Fruit fly (Drosophila melanogaster): ENCODE measurements around the gene Spase22-23.
A peak's percentile ranks its signal among the peaks of the same experiment; 100 is the strongest.

Gene Spase22-23

dm6 chr3R:24276104-24277008, 46.5 kb upstream of the Spase22-23 start, which contains the start of gene Orct (continued):
- TF ChIP-seq Dad (GFP tag; optimal IDR thresholded peaks at IDR 0.05) (peak; percentile 59), bowl (GFP tag; IDR thresholded peaks at IDR 0.05) (0 out of 2 replicates have a peak, but pooled peaks have one; percentile 6), CG32767 (GFP tag; IDR thresholded peaks at IDR 0.05) (no peak)

dm6 chr3R:24275463-24275862, 45.6 kb upstream of the Spase22-23 start:
- TF ChIP-seq sd (tag; optimal IDR thresholded peaks at IDR 0.05) (peak; percentile 9), cwo (GFP tag; optimal IDR thresholded peaks at IDR 0.05) (peak; percentile 96), sug (tag; optimal IDR thresholded peaks at IDR 0.05) (peak; percentile 1), CG10959 (GFP tag; IDR thresholded peaks at IDR 0.05) (no peak), CG17186 (GFP tag; optimal IDR thresholded peaks at IDR 0.05) (no peak), Myb (GFP tag; optimal IDR thresholded peaks at IDR 0.05) (no peak), Pdp1 (GFP tag; optimal IDR thresholded peaks at IDR 0.05) (peak in 1 of 2 experiments; percentile 44), ttk (GFP tag; IDR thresholded peaks at IDR 0.05) (no peak), ERR (GFP tag; optimal IDR thresholded peaks at IDR 0.05) (no peak)

- TF ChIP-seq Ets65A (GFP tag) (peak; percentile 46), knrl (GFP tag; IDR thresholded peaks at IDR 0.05; ENCODE audit: partially characterized antibody) (no peak), Med (GFP tag) (peak; percentile 11)
These were observed 44.4 kb upstream of the Spase22-23 start for dm6 chr3R:24274212-24274611.

DNA sequence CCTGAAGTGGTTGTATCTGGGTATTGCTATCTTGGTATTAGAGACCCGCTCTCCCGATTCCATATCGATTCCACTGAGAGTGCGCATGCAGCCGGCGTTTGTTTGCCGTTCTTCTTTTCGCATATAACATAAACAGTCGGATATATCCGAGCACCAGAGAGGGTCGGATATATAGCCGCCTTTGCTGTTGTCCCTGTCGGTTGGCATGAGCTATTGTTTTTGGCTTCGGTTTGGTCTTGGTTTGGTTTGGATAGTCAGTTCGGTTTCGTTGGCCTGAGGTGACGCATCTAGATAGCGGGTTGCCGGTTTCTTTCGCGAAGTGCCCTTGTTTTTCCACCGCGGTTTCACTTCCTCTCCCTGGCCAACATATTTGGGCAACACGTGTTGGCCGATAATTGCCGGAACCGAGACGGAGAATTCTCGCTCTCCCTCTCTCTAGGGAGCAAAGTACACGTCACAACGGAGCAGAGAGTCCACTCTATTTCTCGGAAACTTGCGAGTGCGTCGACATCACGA, 43.0 kb upstream of the Spase22-23 start, which contains the start of gene Orct2:
Orct2 (plus strand) TSS at position 255 of the 516 bp plus-strand sequence.
- peak; percentile 69 for TF ChIP-seq BtbVII (GFP tag; optimal IDR thresholded peaks at IDR 0.05)
- TF ChIP-seq Rfx (GFP tag; IDR thresholded peaks at IDR 0.05): 0 out of 2 replicates have a peak, but pooled peaks have one; percentile 28
- peak; percentile 22; the same call in 2 of the 4 replicates for TF ChIP-seq Dll (GFP tag; IDR thresholded peaks at IDR 0.05; ENCODE audit: partially characterized antibody)
- TF ChIP-seq Hr51 (GFP tag; optimal IDR thresholded peaks at IDR 0.05): no peak
- no peak for TF ChIP-seq CG1792 (GFP tag; optimal IDR thresholded peaks at IDR 0.05)
- peak; percentile 66 for TF ChIP-seq sd (tag; optimal IDR thresholded peaks at IDR 0.05)
- TF ChIP-seq CG11504 (tag; optimal IDR thresholded peaks at IDR 0.05): peak; percentile 20
- peak; percentile 34 for TF ChIP-seq org-1 (GFP tag; optimal IDR thresholded peaks at IDR 0.05)
- TF ChIP-seq sug (tag; optimal IDR thresholded peaks at IDR 0.05): peak; percentile 15
- TF ChIP-seq Doc2 (GFP tag; IDR thresholded peaks at IDR 0.05): no peak
- peak; percentile 16 for TF ChIP-seq CG3281 (GFP tag; optimal IDR thresholded peaks at IDR 0.05)
- TF ChIP-seq chinmo (GFP tag; IDR thresholded peaks at IDR 0.05; ENCODE audit: partially characterized antibody): peak; percentile 90; the same call in 3 of the 4 replicates
- no peak for TF ChIP-seq prd (optimal IDR thresholded peaks at IDR 0.05)
- TF ChIP-seq prd (GFP tag; IDR thresholded peaks at IDR 0.05): peak; percentile 14; the same call in 1 of the 3 replicates
- TF ChIP-seq ro (GFP tag; IDR thresholded peaks at IDR 0.05): no peak
- no peak for TF ChIP-seq Side (GFP tag; optimal IDR thresholded peaks at IDR 0.05)
- no peak for TF ChIP-seq CG8290 (GFP tag; optimal IDR thresholded peaks at IDR 0.05)
- TF ChIP-seq CG8290 (tag; optimal IDR thresholded peaks at IDR 0.05): no peak
- no peak for TF ChIP-seq BEAF-32 (GFP tag; optimal IDR thresholded peaks at IDR 0.05)
- TF ChIP-seq vfl (GFP tag; optimal IDR thresholded peaks at IDR 0.05): no peak
- TF ChIP-seq CG2678 (tag; optimal IDR thresholded peaks at IDR 0.05): no peak
- TF ChIP-seq CG13624 (GFP tag; optimal IDR thresholded peaks at IDR 0.05): peak; percentile 23
- no peak for TF ChIP-seq CG5953 (GFP tag; IDR thresholded peaks at IDR 0.05)
- TF ChIP-seq CG10274 (GFP tag; optimal IDR thresholded peaks at IDR 0.05): no peak
- no peak for TF ChIP-seq tna (GFP tag; IDR thresholded peaks at IDR 0.05; ENCODE audit: partially characterized antibody)
- TF ChIP-seq vvl (GFP tag; IDR thresholded peaks at IDR 0.05): no peak
- peak; percentile 22 for TF ChIP-seq grau (tag; optimal IDR thresholded peaks at IDR 0.05)
- peak; percentile 7 for TF ChIP-seq Fer3 (tag; optimal IDR thresholded peaks at IDR 0.05)
- TF ChIP-seq CG12769 (tag; optimal IDR thresholded peaks at IDR 0.05): peak; percentile 37
- TF ChIP-seq zen2 (GFP tag; IDR thresholded peaks at IDR 0.05; ENCODE audit: partially characterized antibody): peak; percentile 31; the same call in 1 of the 3 replicates
